Fruit fly (Drosophila melanogaster) whole organism, prepupa: Measurements from ENCODE around the gene hob.

Source experiments
- Blimp-1 ChIP-seq: fragments of 200-800 bp; sonication (Bioruptor generic); optimal IDR thresholded peaks from 3 replicates; lab custom pipeline; 2017; ENCODE audit warnings: missing biosample characterization, missing genetic modification characterization, mild to moderate bottlenecking, moderate library complexity, missing genetic modification reagents
- CG10631 ChIP-seq: fragments of 200-800 bp; sonication (Bioruptor generic); optimal IDR thresholded peaks from 2 replicates; lab custom pipeline; 2016; ENCODE audit warnings: missing biosample characterization, missing genetic modification characterization
- CG10669 ChIP-seq: fragments of 200-800 bp; sonication (Bioruptor generic); optimal IDR thresholded peaks from 3 replicates; lab custom pipeline; 2018; ENCODE audit warnings: missing biosample characterization, mild to moderate bottlenecking, missing genetic modification characterization, moderate library complexity
- CG11762 ChIP-seq: fragments of 200-800 bp; sonication (Bioruptor generic); optimal IDR thresholded peaks from 3 replicates; lab custom pipeline; 2016; ENCODE audit warnings: missing biosample characterization, missing genetic modification characterization; ENCODE audit not compliant: insufficient read depth
- CG1621 ChIP-seq: fragments of 200-800 bp; sonication (Bioruptor generic); optimal IDR thresholded peaks from 3 replicates; lab custom pipeline; 2018; ENCODE audit warnings: missing biosample characterization, mild to moderate bottlenecking, missing genetic modification characterization
- CG16779 ChIP-seq: fragments of 200-800 bp; sonication (Bioruptor generic); optimal IDR thresholded peaks from 3 replicates; lab custom pipeline; 2017; ENCODE audit warnings: missing biosample characterization, mild to moderate bottlenecking, missing genetic modification characterization
- CG3032 ChIP-seq: fragments of 200-800 bp; optimal IDR thresholded peaks from 2 replicates; lab custom pipeline; 2019; ENCODE audit warnings: missing biosample characterization, mild to moderate bottlenecking, missing genetic modification characterization, moderate library complexity
- CG3919 ChIP-seq: fragments of 200-800 bp; sonication (Bioruptor generic); optimal IDR thresholded peaks from 3 replicates; lab custom pipeline; 2016; ENCODE audit warnings: missing biosample characterization, missing genetic modification characterization
- CG4318 ChIP-seq: fragments of 200-800 bp; sonication (Bioruptor generic); optimal IDR thresholded peaks from 3 replicates; lab custom pipeline; 2017; ENCODE audit warnings: missing biosample characterization, mild to moderate bottlenecking, missing genetic modification characterization
- CG6163 ChIP-seq: fragments of 200-800 bp; sonication (Bioruptor generic); IDR thresholded peaks from 3 replicates; pipeline ENCODE4 v1.3.6; 2022; ENCODE audit warnings: missing biosample characterization, missing genetic modification characterization
- CG6276 ChIP-seq: fragments of 200-800 bp; sonication (Bioruptor generic); optimal IDR thresholded peaks from 2 replicates; lab custom pipeline; 2017; ENCODE audit warnings: missing biosample characterization, mild to moderate bottlenecking, missing genetic modification characterization
- CG6792 ChIP-seq: fragments of 200-800 bp; sonication (Bioruptor generic); optimal IDR thresholded peaks from 3 replicates; lab custom pipeline; 2016; ENCODE audit warnings: missing biosample characterization, missing genetic modification characterization
- CG6854 ChIP-seq: fragments of 200-800 bp; sonication (Bioruptor generic); optimal IDR thresholded peaks from 2 replicates; lab custom pipeline; 2017; ENCODE audit warnings: missing biosample characterization, mild to moderate bottlenecking, missing genetic modification characterization
- CG7368 ChIP-seq: fragments of 200-800 bp; sonication (Bioruptor generic); optimal IDR thresholded peaks from 3 replicates; lab custom pipeline; 2016; ENCODE audit warnings: missing biosample characterization, missing genetic modification characterization
- CG8119 ChIP-seq: fragments of 200-800 bp; sonication (Bioruptor generic); IDR thresholded peaks from 3 replicates; pipeline ENCODE4 v1.3.6; 2022; ENCODE audit warnings: missing biosample characterization, missing genetic modification characterization
- CG8319 ChIP-seq: fragments of 200-800 bp; sonication (Bioruptor generic); optimal IDR thresholded peaks from 3 replicates; lab custom pipeline; 2016; ENCODE audit warnings: missing biosample characterization, missing genetic modification characterization
- CG8632 ChIP-seq: fragments of 200-800 bp; sonication (Bioruptor generic); optimal IDR thresholded peaks from 3 replicates; lab custom pipeline; 2016; ENCODE audit warnings: missing biosample characterization, missing genetic modification characterization
- CG9139 ChIP-seq: fragments of 200-800 bp; sonication (Bioruptor generic); optimal IDR thresholded peaks from 3 replicates; lab custom pipeline; 2017; ENCODE audit warnings: missing biosample characterization, mild to moderate bottlenecking, missing genetic modification characterization
- Eip75B ChIP-seq: fragments of 200-800 bp; sonication (Bioruptor generic); optimal IDR thresholded peaks from 3 replicates; lab custom pipeline; 2016; ENCODE audit warnings: missing biosample characterization, missing genetic modification characterization
- Eip93F ChIP-seq: fragments of 200-800 bp; sonication (Bioruptor generic); optimal IDR thresholded peaks from 2 replicates; lab custom pipeline; 2016; ENCODE audit warnings: missing biosample characterization, mild to moderate bottlenecking, missing genetic modification characterization
- Ets21C ChIP-seq: fragments of 200-800 bp; sonication (Bioruptor generic); optimal IDR thresholded peaks from 3 replicates; lab custom pipeline; 2016; ENCODE audit warnings: missing biosample characterization, missing genetic modification characterization
- Hr39 ChIP-seq: fragments of 200-800 bp; sonication (Bioruptor generic); optimal IDR thresholded peaks from 2 replicates; lab custom pipeline; 2016; ENCODE audit warnings: missing biosample characterization, missing genetic modification characterization
- Hr4 ChIP-seq: fragments of 200-800 bp; sonication (Bioruptor generic); optimal IDR thresholded peaks from 3 replicates; lab custom pipeline; 2016; ENCODE audit warnings: missing biosample characterization, missing genetic modification characterization
- Lpt ChIP-seq: fragments of 200-800 bp; sonication (Bioruptor generic); optimal IDR thresholded peaks from 3 replicates; lab custom pipeline; 2016; ENCODE audit warnings: missing biosample characterization, missing genetic modification characterization
- Met ChIP-seq: fragments of 200-800 bp; sonication (Bioruptor generic); optimal IDR thresholded peaks from 3 replicates; lab custom pipeline; 2016; ENCODE audit warnings: missing biosample characterization, missing genetic modification characterization
- OdsH ChIP-seq: fragments of 200-800 bp; sonication (Bioruptor generic); optimal IDR thresholded peaks from 3 replicates; lab custom pipeline; 2016; ENCODE audit warnings: missing biosample characterization, missing genetic modification characterization
- Sox102F ChIP-seq: fragments of 200-800 bp; sonication (Bioruptor generic); optimal IDR thresholded peaks from 2 replicates; lab custom pipeline; 2016; ENCODE audit warnings: missing biosample characterization, mild to moderate bottlenecking, missing genetic modification characterization
- Sox14 ChIP-seq: fragments of 200-800 bp; sonication (Bioruptor generic); optimal IDR thresholded peaks from 3 replicates; lab custom pipeline; 2016; ENCODE audit warnings: missing biosample characterization, missing genetic modification characterization
- Sox15 ChIP-seq: fragments of 200-800 bp; sonication (Bioruptor generic); optimal IDR thresholded peaks from 3 replicates; lab custom pipeline; 2016; ENCODE audit warnings: missing biosample characterization, missing genetic modification characterization
- dac ChIP-seq: fragments of 200-800 bp; sonication (Bioruptor generic); optimal IDR thresholded peaks from 2 replicates; lab custom pipeline; 2017; ENCODE audit warnings: missing biosample characterization, mild to moderate bottlenecking, missing genetic modification characterization
- dsx ChIP-seq: fragments of 200-800 bp; optimal IDR thresholded peaks from 3 replicates; lab custom pipeline; 2019; ENCODE audit warnings: missing biosample characterization, mild to moderate bottlenecking, missing genetic modification characterization, moderate library complexity; ENCODE audit not compliant: poor library complexity, severe bottlenecking
- eg ChIP-seq: fragments of 200-800 bp; sonication (Bioruptor generic); IDR thresholded peaks from 3 replicates; pipeline ENCODE4 v1.3.6; 2022; ENCODE audit warnings: missing biosample characterization, missing genetic modification characterization
- esn ChIP-seq: fragments of 200-800 bp; sonication (Bioruptor generic); optimal IDR thresholded peaks from 2 replicates; lab custom pipeline; 2016; ENCODE audit warnings: missing biosample characterization, mild to moderate bottlenecking, missing genetic modification characterization, moderate library complexity
- fd59A ChIP-seq: fragments of 200-800 bp; sonication (Bioruptor generic); optimal IDR thresholded peaks from 2 replicates; lab custom pipeline; 2017; ENCODE audit warnings: missing biosample characterization, mild to moderate bottlenecking, missing genetic modification characterization, missing genetic modification reagents
- fkh ChIP-seq: fragments of 200-800 bp; sonication (Bioruptor generic); optimal IDR thresholded peaks from 3 replicates; lab custom pipeline; 2017; ENCODE audit warnings: missing biosample characterization, mild to moderate bottlenecking, missing genetic modification characterization, moderate library complexity
- lz ChIP-seq: fragments of 200-800 bp; sonication (Bioruptor generic); optimal IDR thresholded peaks from 3 replicates; lab custom pipeline; 2016; ENCODE audit warnings: missing biosample characterization, missing genetic modification characterization
- net ChIP-seq: fragments of 200-800 bp; sonication (Bioruptor generic); optimal IDR thresholded peaks from 3 replicates; lab custom pipeline; 2016; ENCODE audit warnings: missing biosample characterization, missing genetic modification characterization
- pdm3 ChIP-seq: fragments of 200-800 bp; sonication (Bioruptor generic); optimal IDR thresholded peaks from 3 replicates; lab custom pipeline; 2016; ENCODE audit warnings: missing biosample characterization, missing genetic modification characterization
- salr ChIP-seq, 2 experiments: fragments of 200-800 bp; sonication (Bioruptor generic); optimal IDR thresholded peaks; 3 replicates each; lab custom pipeline; 2016 to 2018; ENCODE audit warnings: missing biosample characterization in 2 of 2, missing genetic modification characterization in 2 of 2, mild to moderate bottlenecking in 1 of 2
- spab ChIP-seq: fragments of 200-800 bp; sonication (Bioruptor generic); optimal IDR thresholded peaks from 2 replicates; lab custom pipeline; 2017; ENCODE audit warnings: missing biosample characterization, mild to moderate bottlenecking, missing genetic modification characterization, missing genetic modification reagents
- ss ChIP-seq, 2 experiments: fragments of 200-800 bp; sonication (Bioruptor generic); optimal IDR thresholded peaks; 2 replicates in 1 of 2; 3 replicates in 1 of 2; lab custom pipeline; 2017 to 2018; ENCODE audit warnings: mild to moderate bottlenecking in 2 of 2, missing biosample characterization in 2 of 2, missing genetic modification characterization in 2 of 2, moderate library complexity in 1 of 2
- svp ChIP-seq: fragments of 200-800 bp; sonication (Bioruptor generic); peaks from one replicate; lab custom pipeline; 2016; ENCODE audit warnings: missing biosample characterization, missing genetic modification characterization
- topi ChIP-seq: fragments of 200-800 bp; sonication (Bioruptor generic); optimal IDR thresholded peaks from 3 replicates; lab custom pipeline; 2016; ENCODE audit warnings: missing biosample characterization, missing genetic modification characterization
- vri ChIP-seq: fragments of 200-800 bp; sonication (Bioruptor generic); optimal IDR thresholded peaks from 3 replicates; lab custom pipeline; 2016; ENCODE audit warnings: missing biosample characterization, mild to moderate bottlenecking, missing genetic modification characterization

hob gene

dm6 chr3L:3236319-3236718 is 17.6 kb upstream of the hob start:
- TF ChIP-seq Sox102F (GFP tag; lab: Kevin White, UChicago) (no peak), CG6163 (GFP tag; lab: Robert Waterston, UW) (peak; percentile 50; the same call in 1 of the 3 replicates), CG7368 (GFP tag; lab: Kevin White, UChicago) (no peak), eg (GFP tag; lab: Robert Waterston, UW) (no peak), vri (GFP tag; lab: Kevin White, UChicago) (peak; percentile 23)
- TF ChIP-seq, all 60 proteins: peak for 2

dm6 chr3L:3226458-3226783 is 7.7 kb upstream of the hob start:
- no peak for TF ChIP-seq CG16779 (tag; lab: Kevin White, UChicago)
- no peak for TF ChIP-seq Sox15 (GFP tag; lab: Kevin White, UChicago)
- no peak for TF ChIP-seq CG1621
- TF ChIP-seq CG8119 (GFP tag; lab: Robert Waterston, UW): no peak
- TF ChIP-seq fkh (GFP tag; lab: Kevin White, UChicago): no peak
- TF ChIP-seq spab (GFP tag; lab: Kevin White, UChicago): no peak
- no peak for TF ChIP-seq svp (GFP tag; lab: Kevin White, UChicago)
- no peak for TF ChIP-seq CG8319 (GFP tag; lab: Kevin White, UChicago)
- no peak for TF ChIP-seq CG4318 (GFP tag; lab: Kevin White, UChicago)
- no peak for TF ChIP-seq CG3032 (tag; lab: Kevin White, UChicago)
- TF ChIP-seq CG6276 (GFP tag; lab: Kevin White, UChicago): no peak
- TF ChIP-seq Blimp-1 (GFP tag; lab: Kevin White, UChicago): no peak
- no peak for TF ChIP-seq net (GFP tag; lab: Kevin White, UChicago)
- no peak for TF ChIP-seq Eip75B
- no peak for TF ChIP-seq CG10669 (GFP tag; lab: Kevin White, UChicago)
- TF ChIP-seq CG3919 (GFP tag; lab: Kevin White, UChicago): no peak

- TF ChIP-seq CG6276 (GFP tag; lab: Kevin White, UChicago): peak; percentile 59
- TF ChIP-seq CG1621: no peak
- TF ChIP-seq Sox102F (GFP tag; lab: Kevin White, UChicago): no peak
- TF ChIP-seq esn (GFP tag; lab: Kevin White, UChicago): peak; percentile 5
- TF ChIP-seq Blimp-1 (GFP tag; lab: Kevin White, UChicago): no peak
- TF ChIP-seq Sox14 (GFP tag; lab: Kevin White, UChicago): no peak
- TF ChIP-seq topi (GFP tag; lab: Kevin White, UChicago): no peak
- TF ChIP-seq Ets21C (GFP tag; lab: Kevin White, UChicago): no peak
- TF ChIP-seq CG8632 (GFP tag; lab: Kevin White, UChicago): no peak
- no peak for TF ChIP-seq Lpt (GFP tag; lab: Kevin White, UChicago)
- TF ChIP-seq dsx (GFP tag; lab: Kevin White, UChicago): peak; percentile 62
- no peak for TF ChIP-seq Hr39 (GFP tag; lab: Kevin White, UChicago)
- TF ChIP-seq Hr4: no peak
- peak; percentile 34; the same call in 1 of the 3 replicates for TF ChIP-seq CG6163 (GFP tag; lab: Robert Waterston, UW)
- no peak for TF ChIP-seq dac
- peak in 1 of 2 experiments; percentile 27 for TF ChIP-seq salr (GFP tag; optimal IDR thresholded peaks at IDR 0.05; lab: Kevin White, UChicago)
- TF ChIP-seq CG11762: no peak
- TF ChIP-seq CG10631: no peak
- TF ChIP-seq CG6792 (GFP tag; lab: Kevin White, UChicago): peak; percentile 21
- no peak for TF ChIP-seq Eip93F (GFP tag; lab: Kevin White, UChicago)
- no peak for TF ChIP-seq CG3032 (tag; lab: Kevin White, UChicago)
- TF ChIP-seq eg (GFP tag; lab: Robert Waterston, UW): peak; percentile 59
- no peak for TF ChIP-seq Met (GFP tag; lab: Kevin White, UChicago)
- no peak for TF ChIP-seq CG6854 (GFP tag; lab: Kevin White, UChicago)
- TF ChIP-seq Eip75B: no peak
- TF ChIP-seq lz (GFP tag; lab: Kevin White, UChicago): no peak
- peak in 1 of 2 experiments; percentile 79 for TF ChIP-seq ss (GFP tag; optimal IDR thresholded peaks at IDR 0.05; lab: Kevin White, UChicago)
- TF ChIP-seq vri (GFP tag; lab: Kevin White, UChicago): peak; percentile 52
- no peak for TF ChIP-seq fkh (GFP tag; lab: Kevin White, UChicago)
- no peak for TF ChIP-seq CG7368 (GFP tag; lab: Kevin White, UChicago)
- no peak for TF ChIP-seq CG10669 (GFP tag; lab: Kevin White, UChicago)
- TF ChIP-seq OdsH (GFP tag; lab: Kevin White, UChicago): no peak
- TF ChIP-seq pdm3 (GFP tag; lab: Kevin White, UChicago): no peak
- TF ChIP-seq CG16779 (tag; lab: Kevin White, UChicago): peak; percentile 82
- peak; percentile 69 for TF ChIP-seq CG9139 (GFP tag; lab: Kevin White, UChicago)
- peak; percentile 40; the same call in 2 of the 3 replicates for TF ChIP-seq CG8119 (GFP tag; lab: Robert Waterston, UW)
- no peak for TF ChIP-seq fd59A
Observed at dm6 chr3L:3225769-3226457, 7.2 kb upstream of the hob start.
